Worm (Caenorhabditis elegans) whole organism, L4 larva: Measurements from ENCODE around the gene flh-2.

ENCODE experiments used
- D1046.2 ChIP-seq: fragments of 200-800 bp; sonication (Bioruptor generic); IDR thresholded peaks from 2 replicates; pipeline ENCODE4 v1.3.6; 2022; ENCODE audit warnings: missing genetic modification characterization, missing compliant biosample characterization
- F10B5.3 ChIP-seq: sonication (generic microtip); optimal IDR thresholded peaks from 2 replicates; lab custom pipeline; 2016; ENCODE audit warnings: mild to moderate bottlenecking, missing genetic modification characterization, missing compliant biosample characterization
- F37D6.2 ChIP-seq: sonication (generic microtip); optimal IDR thresholded peaks from 2 replicates; lab custom pipeline; 2016; ENCODE audit warnings: mild to moderate bottlenecking, missing genetic modification characterization, missing compliant biosample characterization
- F49E8.2 ChIP-seq: sonication (generic microtip); optimal IDR thresholded peaks from 2 replicates; lab custom pipeline; 2016; ENCODE audit warnings: missing compliant biosample characterization, mild to moderate bottlenecking, missing genetic modification characterization, borderline replicate concordance
- T20F7.1 ChIP-seq: fragments of 200-800 bp; sonication (Bioruptor generic); optimal IDR thresholded peaks from 2 replicates; lab custom pipeline; 2018; ENCODE audit warnings: mild to moderate bottlenecking, missing genetic modification characterization, missing compliant biosample characterization
- Y48G9A.11 ChIP-seq: fragments of 200-800 bp; sonication (Bioruptor generic); IDR thresholded peaks from 2 replicates; pipeline ENCODE4 v1.3.6; 2022; ENCODE audit warnings: missing genetic modification reagents, missing genetic modification characterization, missing compliant biosample characterization
- ZK337.2 ChIP-seq: fragments of 200-800 bp; sonication (Bioruptor generic); IDR thresholded peaks from 2 replicates; pipeline ENCODE4 v1.3.6; 2022; ENCODE audit warnings: missing genetic modification reagents, missing genetic modification characterization, missing compliant biosample characterization
- aha-1 ChIP-seq: fragments of 150-350 bp; peaks from one replicate; lab custom pipeline; 2014; ENCODE audit warnings: missing biosample characterization, missing genetic modification characterization
- ama-1 ChIP-seq: fragments of 150-350 bp; optimal IDR thresholded peaks from 2 replicates; lab custom pipeline; 2014; ENCODE audit warnings: inconsistent platforms, mixed read lengths
- arid-1 ChIP-seq: fragments of 200-800 bp; sonication (Bioruptor generic); conservative IDR thresholded peaks from 2 replicates; pipeline ENCODE4 v1.3.6; 2022; ENCODE audit warnings: missing genetic modification reagents, missing genetic modification characterization, missing compliant biosample characterization
- ceh-20 ChIP-seq: fragments of 200-800 bp; sonication (Bioruptor generic); IDR thresholded peaks from 2 replicates; pipeline ENCODE4 v1.3.6; 2022; ENCODE audit warnings: missing genetic modification reagents, missing genetic modification characterization, missing compliant biosample characterization
- ceh-32 ChIP-seq: sonication (generic microtip); optimal IDR thresholded peaks from 2 replicates; lab custom pipeline; 2016; ENCODE audit warnings: mild to moderate bottlenecking, missing genetic modification characterization, missing compliant biosample characterization; ENCODE audit not compliant: poor library complexity
- ces-1 ChIP-seq: fragments of 150-350 bp; sonication (generic microtip); optimal IDR thresholded peaks from 4 replicates; lab custom pipeline; 2014; ENCODE audit warnings: missing biosample characterization, missing genetic modification reagents, missing genetic modification characterization
- cey-2 ChIP-seq: sonication (generic microtip); optimal IDR thresholded peaks from 3 replicates; lab custom pipeline; 2017; ENCODE audit warnings: missing genetic modification characterization, mild to moderate bottlenecking, missing compliant biosample characterization, antibody characterized with exemption, borderline replicate concordance; ENCODE audit not compliant: insufficient read depth
- daf-16 ChIP-seq, 3 experiments: sonication (generic microtip); optimal IDR thresholded peaks; 2 replicates each; lab custom pipeline; 2016 to 2017; ENCODE audit warnings: missing genetic modification characterization in 3 of 3, missing genetic modification reagents in 3 of 3, mild to moderate bottlenecking in 2 of 3, missing compliant biosample characterization in 2 of 3, missing biosample characterization in 1 of 3, moderate library complexity in 1 of 3
- dmd-6 ChIP-seq: fragments of 200-800 bp; sonication (Bioruptor generic); IDR thresholded peaks from 2 replicates; pipeline ENCODE4 v1.3.6; 2022; ENCODE audit warnings: missing genetic modification reagents, missing genetic modification characterization, missing compliant biosample characterization
- dmd-8 ChIP-seq: fragments of 200-800 bp; sonication (Bioruptor generic); IDR thresholded peaks from 2 replicates; pipeline ENCODE4 v1.3.6; 2022; ENCODE audit warnings: missing genetic modification characterization, missing compliant biosample characterization
- dmd-9 ChIP-seq: fragments of 200-800 bp; sonication (Bioruptor generic); IDR thresholded peaks from 2 replicates; pipeline ENCODE4 v1.3.6; 2022; ENCODE audit warnings: missing genetic modification reagents, missing genetic modification characterization, missing compliant biosample characterization
- dpl-1 ChIP-seq: fragments of 150-350 bp; optimal IDR thresholded peaks from 2 replicates; lab custom pipeline; 2014; ENCODE audit warnings: missing biosample characterization, missing genetic modification reagents, missing genetic modification characterization
- duxl-1 ChIP-seq: sonication (generic microtip); optimal IDR thresholded peaks from 2 replicates; lab custom pipeline; 2016; ENCODE audit warnings: mild to moderate bottlenecking, missing genetic modification characterization, moderate library complexity, missing compliant biosample characterization; ENCODE audit not compliant: poor library complexity
- dve-1 ChIP-seq: sonication (generic microtip); optimal IDR thresholded peaks from 2 replicates; lab custom pipeline; 2017; ENCODE audit warnings: antibody characterized with exemption, mild to moderate bottlenecking, missing genetic modification characterization, missing compliant biosample characterization; ENCODE audit not compliant: insufficient read depth
- hif-1 ChIP-seq, 2 experiments: sonication (generic microtip); optimal IDR thresholded peaks; 2 replicates each; lab custom pipeline; 2016 to 2017; ENCODE audit warnings: missing compliant biosample characterization in 2 of 2, missing genetic modification characterization in 2 of 2, missing genetic modification reagents in 2 of 2, missing genotype in 2 of 2, mild to moderate bottlenecking in 1 of 2
- hlh-11 ChIP-seq: fragments of 200-800 bp; sonication (Bioruptor generic); optimal IDR thresholded peaks from 2 replicates; lab custom pipeline; 2018; ENCODE audit warnings: mild to moderate bottlenecking, missing genetic modification characterization, missing compliant biosample characterization
- hlh-30 ChIP-seq: sonication (generic microtip); optimal IDR thresholded peaks from 2 replicates; lab custom pipeline; 2017; ENCODE audit warnings: antibody characterized with exemption, mild to moderate bottlenecking, missing genetic modification characterization, missing compliant biosample characterization; ENCODE audit not compliant: insufficient read depth
- jun-1 ChIP-seq: fragments of 150-350 bp; optimal IDR thresholded peaks from 2 replicates; lab custom pipeline; 2014; ENCODE audit warnings: missing biosample characterization, missing genetic modification reagents, missing genetic modification characterization
- lim-7 ChIP-seq: fragments of 200-800 bp; sonication (Bioruptor generic); IDR thresholded peaks from 2 replicates; pipeline ENCODE4 v1.3.6; 2022; ENCODE audit warnings: missing genetic modification characterization, missing compliant biosample characterization
- lin-13 ChIP-seq: fragments of 150-350 bp; optimal IDR thresholded peaks from 2 replicates; lab custom pipeline; 2014; ENCODE audit warnings: missing biosample characterization, missing genetic modification reagents, missing genetic modification characterization
- lin-15B ChIP-seq: fragments of 150-350 bp; sonication (generic microtip); optimal IDR thresholded peaks from 3 replicates; lab custom pipeline; 2014; ENCODE audit warnings: missing biosample characterization, missing genetic modification characterization
- lin-38 ChIP-seq: fragments of 200-800 bp; sonication (Bioruptor generic); IDR thresholded peaks from 2 replicates; pipeline ENCODE4 v1.3.6; 2022; ENCODE audit warnings: missing genetic modification reagents, missing genetic modification characterization, missing compliant biosample characterization
- lsy-2 ChIP-seq, 2 experiments: fragments of 150-350 bp in 1 of 2; sonication (generic microtip) in 1 of 2; optimal IDR thresholded peaks; 2 replicates each; lab custom pipeline; 2014 to 2017; ENCODE audit warnings: missing biosample characterization in 2 of 2, missing genetic modification characterization in 2 of 2
- madf-9 ChIP-seq: fragments of 200-800 bp; sonication (Bioruptor generic); conservative IDR thresholded peaks from 2 replicates; pipeline ENCODE4 v1.3.6; 2022; ENCODE audit warnings: missing genetic modification reagents, missing genetic modification characterization, missing compliant biosample characterization
- mep-1 ChIP-seq: fragments of 150-350 bp; sonication (generic microtip); optimal IDR thresholded peaks from 3 replicates; lab custom pipeline; 2014; ENCODE audit warnings: missing biosample characterization, missing genetic modification characterization
- mes-2 ChIP-seq: sonication (generic microtip); optimal IDR thresholded peaks from 2 replicates; lab custom pipeline; 2016; ENCODE audit warnings: missing genotype, mild to moderate bottlenecking, missing genetic modification characterization, missing compliant biosample characterization; ENCODE audit not compliant: poor library complexity, severe bottlenecking
- mxl-3 ChIP-seq: fragments of 200-800 bp; sonication (Bioruptor generic); optimal IDR thresholded peaks from 2 replicates; lab custom pipeline; 2018; ENCODE audit warnings: mild to moderate bottlenecking, missing genetic modification characterization, missing compliant biosample characterization
- nhr-10 ChIP-seq: fragments of 150-350 bp; optimal IDR thresholded peaks from 2 replicates; lab custom pipeline; 2014; ENCODE audit warnings: missing biosample characterization, missing genetic modification characterization
- nhr-102 ChIP-seq: sonication (generic microtip); optimal IDR thresholded peaks from 2 replicates; lab custom pipeline; 2016; ENCODE audit warnings: mild to moderate bottlenecking, missing genetic modification characterization, moderate library complexity, missing compliant biosample characterization
- nhr-42 ChIP-seq: fragments of 200-800 bp; sonication (Bioruptor generic); IDR thresholded peaks from 2 replicates; pipeline ENCODE4 v1.3.6; 2022; ENCODE audit warnings: missing genetic modification characterization, missing compliant biosample characterization
- nhr-6 ChIP-seq: fragments of 150-350 bp; optimal IDR thresholded peaks from 2 replicates; lab custom pipeline; 2014; ENCODE audit warnings: missing biosample characterization, missing genetic modification characterization
- nhr-77 ChIP-seq: fragments of 150-350 bp; optimal IDR thresholded peaks from 2 replicates; lab custom pipeline; 2014; ENCODE audit warnings: missing biosample characterization, missing genetic modification characterization
- rbr-2 ChIP-seq: sonication (generic microtip); optimal IDR thresholded peaks from 2 replicates; lab custom pipeline; 2016; ENCODE audit warnings: missing genotype, missing genetic modification characterization, missing compliant biosample characterization
- saeg-2 ChIP-seq: fragments of 200-800 bp; sonication (Bioruptor generic); IDR thresholded peaks from 2 replicates; pipeline ENCODE4 v1.3.6; 2022; ENCODE audit warnings: missing genetic modification reagents, missing genetic modification characterization, missing compliant biosample characterization
- set-16 ChIP-seq: fragments of 200-800 bp; sonication (Bioruptor generic); IDR thresholded peaks from 2 replicates; pipeline ENCODE4 v1.3.6; 2022; ENCODE audit warnings: missing genetic modification reagents, missing genetic modification characterization, missing compliant biosample characterization
- snpc-4 ChIP-seq: fragments of 150-350 bp; optimal IDR thresholded peaks from 2 replicates; lab custom pipeline; 2014; ENCODE audit warnings: missing biosample characterization, missing genetic modification characterization
- tag-97 ChIP-seq: fragments of 200-800 bp; sonication (Bioruptor generic); IDR thresholded peaks from 2 replicates; pipeline ENCODE4 v1.3.6; 2022; ENCODE audit warnings: missing genetic modification characterization, missing compliant biosample characterization
- unc-130 ChIP-seq: sonication (generic microtip); optimal IDR thresholded peaks from 2 replicates; lab custom pipeline; 2016; ENCODE audit warnings: missing genetic modification reagents, missing genetic modification characterization, missing compliant biosample characterization
- unc-62 ChIP-seq, 3 experiments: fragments of 150-350 bp in 1 of 3; sonication (generic microtip); optimal IDR thresholded peaks in 2 of 3; peaks in 1 of 3; 1 replicate in 1 of 3; 2 replicates in 2 of 3; lab custom pipeline; 2014 to 2017; ENCODE audit warnings: missing biosample characterization in 3 of 3, missing genetic modification characterization in 3 of 3, missing genetic modification reagents in 3 of 3, missing genotype in 1 of 3
- zfp-3 ChIP-seq: fragments of 200-800 bp; sonication (Bioruptor generic); conservative IDR thresholded peaks from 2 replicates; pipeline ENCODE4 v1.3.6; 2022; ENCODE audit warnings: missing genetic modification reagents, missing genetic modification characterization, missing compliant biosample characterization
- ztf-7 ChIP-seq: fragments of 150-350 bp; optimal IDR thresholded peaks from 2 replicates; lab custom pipeline; 2014; ENCODE audit warnings: missing biosample characterization, missing genetic modification characterization

The flh-2 gene

DNA sequence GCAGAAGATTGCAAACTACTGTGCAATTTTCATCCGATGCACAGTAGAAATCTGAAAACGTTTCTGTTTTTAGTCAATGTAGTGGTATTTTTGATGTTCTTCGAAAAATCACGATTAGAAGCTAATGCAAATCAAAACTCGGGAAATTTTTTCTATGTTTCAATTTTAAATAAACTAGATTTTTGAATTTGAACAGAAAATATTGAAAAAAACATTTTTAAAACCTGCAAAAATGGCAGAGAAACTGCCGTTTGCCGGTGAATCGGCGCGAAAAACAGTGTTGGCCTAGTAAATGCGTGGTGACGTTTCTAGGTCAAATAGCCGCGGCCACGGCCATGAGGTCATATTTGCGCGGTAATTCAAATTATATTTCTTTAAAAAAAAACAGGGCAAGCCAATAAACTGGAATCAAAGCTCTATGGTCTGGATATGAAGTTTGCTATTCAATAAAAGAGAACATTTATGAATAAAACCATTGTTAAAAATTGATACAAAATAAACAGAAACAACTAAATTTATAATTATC, 21.7 kb upstream of the flh-2 start, which contains the start of gene set-2:
Gene set-2 (minus strand): TSS at position 51 of the 526 bp plus-strand sequence.
- peak; percentile 44 for TF ChIP-seq F49E8.2 (tag; lab: Kevin White, UChicago)
- peak; percentile 52 for TF ChIP-seq dve-1
- peak; percentile 23 for TF ChIP-seq rbr-2 (tag; lab: Kevin White, UChicago)
- peak; percentile 69 for TF ChIP-seq dmd-6
- no peak for TF ChIP-seq F37D6.2
- peak; percentile 91 for TF ChIP-seq dpl-1 (GFP tag; lab: Kevin White, UChicago)
- peak; percentile 29 for TF ChIP-seq nhr-102
- no peak for TF ChIP-seq cey-2 (tag; lab: Kevin White, UChicago)
- no peak for TF ChIP-seq tag-97 (GFP tag; lab: Robert Waterston, UW)
- TF ChIP-seq aha-1 (tag; lab: Kevin White, UChicago) = peak; percentile 91
- TF ChIP-seq ama-1 (lab: Kevin White, UChicago) = peak; percentile 2
- TF ChIP-seq Y48G9A.11 (GFP tag; lab: Robert Waterston, UW) = peak; percentile 68
- no peak for TF ChIP-seq mep-1 (tag; lab: Kevin White, UChicago)
- peak; percentile 98 for TF ChIP-seq unc-130 (GFP tag; lab: Kevin White, UChicago)
- no peak for TF ChIP-seq set-16
- no peak for TF ChIP-seq snpc-4
- TF ChIP-seq ces-1 = no peak
- TF ChIP-seq lin-13 (GFP tag; lab: Kevin White, UChicago) = peak; percentile 42
- TF ChIP-seq lin-15B (tag; lab: Kevin White, UChicago) = no peak
- peak; percentile 89 for TF ChIP-seq ZK337.2 (GFP tag; lab: Robert Waterston, UW)
- TF ChIP-seq zfp-3 (GFP tag; lab: Robert Waterston, UW) = 0 out of 2 replicates have a peak, but pooled peaks have one; percentile 17
- no peak for TF ChIP-seq lim-7 (GFP tag; lab: Robert Waterston, UW)
- peak in 1 of 2 experiments; percentile 66 for TF ChIP-seq lsy-2 (tag; optimal IDR thresholded peaks at IDR 0.05; lab: Kevin White, UChicago)
- TF ChIP-seq jun-1 (tag; lab: Kevin White, UChicago) = no peak
- TF ChIP-seq nhr-42 (GFP tag; lab: Robert Waterston, UW) = no peak
- peak; percentile 99 for TF ChIP-seq mes-2 (tag; lab: Kevin White, UChicago)
- no peak for TF ChIP-seq nhr-77 (tag; lab: Kevin White, UChicago)
- no peak for TF ChIP-seq saeg-2 (GFP tag; lab: Robert Waterston, UW)
- TF ChIP-seq duxl-1 (tag; lab: Kevin White, UChicago) = peak; percentile 64
- TF ChIP-seq T20F7.1 (GFP tag; lab: Kevin White, UChicago) = no peak
- TF ChIP-seq F10B5.3 (tag; lab: Kevin White, UChicago) = no peak
- TF ChIP-seq ceh-20 = peak; percentile 47; the same call in 1 of the 2 replicates
- TF ChIP-seq dmd-8 (GFP tag; lab: Robert Waterston, UW) = 0 out of 2 replicates have a peak, but pooled peaks have one; percentile 42
- TF ChIP-seq nhr-10 (tag; lab: Kevin White, UChicago) = no peak
- no peak for TF ChIP-seq ceh-32 (tag; lab: Kevin White, UChicago)
- TF ChIP-seq hlh-11 (tag; lab: Kevin White, UChicago) = peak; percentile 32
- peak in 1 of 2 experiments; percentile 89 for TF ChIP-seq hif-1 (tag; optimal IDR thresholded peaks at IDR 0.05; lab: Kevin White, UChicago)
- peak; percentile 47 for TF ChIP-seq hlh-30 (tag; lab: Kevin White, UChicago)
- TF ChIP-seq arid-1 (GFP tag; lab: Robert Waterston, UW) = peak; percentile 63
- peak; percentile 90 for TF ChIP-seq dmd-9 (GFP tag; lab: Robert Waterston, UW)
- TF ChIP-seq D1046.2 (GFP tag; lab: Robert Waterston, UW) = peak; percentile 61; the same call in 1 of the 2 replicates
- peak; percentile 43 for TF ChIP-seq mxl-3 (GFP tag; lab: Kevin White, UChicago)
- peak; percentile 75 for TF ChIP-seq lin-38 (GFP tag; lab: Robert Waterston, UW)
- TF ChIP-seq ztf-7 (tag; lab: Kevin White, UChicago) = no peak
- 0 out of 2 replicates have a peak, but pooled peaks have one; percentile 20 for TF ChIP-seq madf-9 (GFP tag; lab: Robert Waterston, UW)
- TF ChIP-seq daf-16 (GFP tag; optimal IDR thresholded peaks at IDR 0.05; lab: Kevin White, UChicago) = peak in 1 of 2 experiments; percentile 17
- TF ChIP-seq daf-16 (tag; optimal IDR thresholded peaks at IDR 0.05; lab: Kevin White, UChicago) = peak; percentile 5
- TF ChIP-seq unc-62 (GFP tag; optimal IDR thresholded peaks at IDR 0.05 in 1 of 2; lab: Kevin White, UChicago) = no peak
- TF ChIP-seq unc-62 (tag; optimal IDR thresholded peaks at IDR 0.05; lab: Kevin White, UChicago) = no peak
- TF ChIP-seq nhr-6 (tag; lab: Kevin White, UChicago) = no peak
